Fruit fly (Drosophila melanogaster) whole organism, embryonic: ENCODE results near the gene Mon1.

Source experiments
- Abd-B ChIP-seq: fragments of 200-800 bp; sonication (Bioruptor generic); optimal IDR thresholded peaks from 2 replicates; lab custom pipeline; 2018; ENCODE audit warnings: missing biosample characterization, mild to moderate bottlenecking, missing genetic modification characterization, moderate library complexity
- B-H2 ChIP-seq: fragments of 200-800 bp; sonication (Bioruptor generic); optimal IDR thresholded peaks from 2 replicates; lab custom pipeline; 2018; ENCODE audit warnings: missing biosample characterization, mild to moderate bottlenecking, missing genetic modification characterization
- Blimp-1 ChIP-seq: fragments of 200-800 bp; sonication (Bioruptor generic); optimal IDR thresholded peaks from 3 replicates; lab custom pipeline; 2018; ENCODE audit warnings: missing biosample characterization, missing genetic modification characterization, mild to moderate bottlenecking, moderate library complexity, missing genetic modification reagents
- CG10267 ChIP-seq: fragments of 200-800 bp; sonication (Bioruptor generic); optimal IDR thresholded peaks from 2 replicates; lab custom pipeline; 2018; ENCODE audit warnings: missing biosample characterization, mild to moderate bottlenecking, missing genetic modification characterization, moderate library complexity
- CG10366 ChIP-seq: fragments of 200-800 bp; sonication (Bioruptor generic); IDR thresholded peaks from 2 replicates; pipeline ENCODE4 v1.3.6; 2022; ENCODE audit warnings: missing biosample characterization, missing genetic modification characterization
- CG10543 ChIP-seq: fragments of 200-800 bp; sonication (Bioruptor generic); optimal IDR thresholded peaks from 3 replicates; lab custom pipeline; 2017; ENCODE audit warnings: missing biosample characterization, mild to moderate bottlenecking, missing genetic modification characterization, moderate library complexity
- CG10959 ChIP-seq: fragments of 200-800 bp; sonication (Bioruptor generic); IDR thresholded peaks from 2 replicates; pipeline ENCODE4 v1.3.6; 2022; ENCODE audit warnings: missing biosample characterization, missing genetic modification characterization
- CG12659 ChIP-seq: fragments of 200-800 bp; sonication (Bioruptor generic); optimal IDR thresholded peaks from 3 replicates; lab custom pipeline; 2017; ENCODE audit warnings: mild to moderate bottlenecking, missing biosample characterization, missing genetic modification reagents, missing genetic modification characterization
- CG12769 ChIP-seq: fragments of 200-800 bp; sonication (Bioruptor generic); optimal IDR thresholded peaks from 2 replicates; lab custom pipeline; 2019; ENCODE audit warnings: missing biosample characterization, mild to moderate bottlenecking, missing genetic modification characterization, moderate library complexity
- CG13287 ChIP-seq: fragments of 200-800 bp; sonication (Bioruptor generic); IDR thresholded peaks from 2 replicates; pipeline ENCODE4 v1.3.6; 2022; ENCODE audit warnings: missing biosample characterization, missing genetic modification characterization; ENCODE audit not compliant: partially characterized antibody
- CG13296 ChIP-seq: fragments of 200-800 bp; sonication (Bioruptor generic); optimal IDR thresholded peaks from 3 replicates; lab custom pipeline; 2018; ENCODE audit warnings: missing biosample characterization, mild to moderate bottlenecking, missing genetic modification characterization
- CG13424 ChIP-seq: fragments of 200-800 bp; sonication (Bioruptor generic); optimal IDR thresholded peaks from 2 replicates; lab custom pipeline; 2019; ENCODE audit warnings: missing biosample characterization, mild to moderate bottlenecking, missing genetic modification characterization, moderate library complexity
- CG15479 ChIP-seq: fragments of 200-800 bp; sonication (Bioruptor generic); optimal IDR thresholded peaks from 3 replicates; lab custom pipeline; 2019; ENCODE audit warnings: missing biosample characterization, mild to moderate bottlenecking, missing genetic modification characterization, moderate library complexity
- CG15601 ChIP-seq: fragments of 200-800 bp; sonication (Bioruptor generic); optimal IDR thresholded peaks from 3 replicates; lab custom pipeline; 2019; ENCODE audit warnings: missing biosample characterization, mild to moderate bottlenecking, missing genetic modification characterization, moderate library complexity
- CG17328 ChIP-seq: fragments of 200-800 bp; sonication (Bioruptor generic); IDR thresholded peaks from 2 replicates; pipeline ENCODE4 v1.3.6; 2022; ENCODE audit warnings: missing biosample characterization, missing genetic modification characterization
- CG18619 ChIP-seq: fragments of 200-800 bp; sonication (Bioruptor generic); optimal IDR thresholded peaks from 3 replicates; lab custom pipeline; 2017; ENCODE audit warnings: missing biosample characterization, mild to moderate bottlenecking, missing genetic modification characterization
- CG30431 ChIP-seq: fragments of 200-800 bp; sonication (Bioruptor generic); optimal IDR thresholded peaks from 2 replicates; lab custom pipeline; 2017; ENCODE audit warnings: missing biosample characterization, missing genetic modification characterization
- CG31224 ChIP-seq: fragments of 200-800 bp; sonication (Bioruptor generic); IDR thresholded peaks from 2 replicates; pipeline ENCODE4 v1.3.6; 2022; ENCODE audit warnings: missing biosample characterization, missing genetic modification characterization
- CG4707 ChIP-seq: fragments of 200-800 bp; sonication (Bioruptor generic); optimal IDR thresholded peaks from 2 replicates; lab custom pipeline; 2018; ENCODE audit warnings: missing biosample characterization, mild to moderate bottlenecking, missing genetic modification characterization, moderate library complexity
- CG4820 ChIP-seq: fragments of 200-800 bp; sonication (Bioruptor generic); optimal IDR thresholded peaks from 3 replicates; lab custom pipeline; 2016; ENCODE audit warnings: missing biosample characterization, missing genetic modification characterization
- CG6175 ChIP-seq: fragments of 200-800 bp; sonication (Bioruptor generic); IDR thresholded peaks from 3 replicates; pipeline ENCODE4 v1.3.6; 2022; ENCODE audit warnings: missing biosample characterization, missing genetic modification characterization
- CG6765 ChIP-seq: fragments of 200-800 bp; sonication (Bioruptor generic); optimal IDR thresholded peaks from 3 replicates; lab custom pipeline; 2017; ENCODE audit warnings: missing biosample characterization, mild to moderate bottlenecking, missing genetic modification characterization
- CG7372 ChIP-seq: fragments of 200-800 bp; sonication (Bioruptor generic); IDR thresholded peaks from 2 replicates; pipeline ENCODE4 v1.3.6; 2022; ENCODE audit warnings: missing biosample characterization, missing genetic modification characterization
- CG9932 ChIP-seq: fragments of 200-800 bp; sonication (Bioruptor generic); IDR thresholded peaks from 2 replicates; pipeline ENCODE4 v1.3.6; 2022; ENCODE audit warnings: missing biosample characterization, missing genetic modification characterization
- CTCF ChIP-seq: fragments of 200-800 bp; sonication (Bioruptor generic); optimal IDR thresholded peaks from 2 replicates; lab custom pipeline; 2017; ENCODE audit warnings: missing biosample characterization, mild to moderate bottlenecking, missing genetic modification characterization, moderate library complexity
- Dek ChIP-seq: fragments of 200-800 bp; sonication (Bioruptor generic); optimal IDR thresholded peaks from 3 replicates; lab custom pipeline; 2019; ENCODE audit warnings: missing biosample characterization, mild to moderate bottlenecking, missing genetic modification characterization, moderate library complexity
- Dfd ChIP-seq, 2 experiments: fragments of >200 bp; optimal IDR thresholded peaks; 2 replicates each; lab custom pipeline; 2017; ENCODE audit warnings: missing biosample characterization in 2 of 2, missing genetic modification characterization in 2 of 2
- Gsc ChIP-seq: fragments of 200-800 bp; sonication (Bioruptor generic); IDR thresholded peaks from 2 replicates; pipeline ENCODE4 v1.3.6; 2022; ENCODE audit warnings: missing biosample characterization, missing genetic modification characterization
- MESR4 ChIP-seq: fragments of 200-800 bp; sonication (Bioruptor generic); optimal IDR thresholded peaks from 2 replicates; lab custom pipeline; 2018; ENCODE audit warnings: missing biosample characterization, mild to moderate bottlenecking, missing genetic modification characterization, moderate library complexity
- Nf-YB ChIP-seq: fragments of 200-800 bp; sonication (Bioruptor generic); optimal IDR thresholded peaks from 3 replicates; lab custom pipeline; 2019; ENCODE audit warnings: missing biosample characterization, mild to moderate bottlenecking, missing genetic modification characterization, moderate library complexity
- Side ChIP-seq: fragments of 200-800 bp; sonication (Bioruptor generic); optimal IDR thresholded peaks from 2 replicates; lab custom pipeline; 2016; ENCODE audit warnings: missing biosample characterization, missing genetic modification characterization
- al ChIP-seq: fragments of 200-800 bp; sonication (Bioruptor generic); IDR thresholded peaks from 2 replicates; pipeline ENCODE4 v1.3.6; 2022; ENCODE audit warnings: missing biosample characterization, missing genetic modification characterization
- btn ChIP-seq: fragments of 200-800 bp; sonication (Bioruptor generic); optimal IDR thresholded peaks from 2 replicates; lab custom pipeline; 2016; ENCODE audit warnings: missing biosample characterization, missing genetic modification characterization
- cg ChIP-seq: fragments of 200-800 bp; sonication (Bioruptor generic); optimal IDR thresholded peaks from 3 replicates; lab custom pipeline; 2019; ENCODE audit warnings: missing biosample characterization, mild to moderate bottlenecking, missing genetic modification characterization, moderate library complexity
- cwo ChIP-seq: fragments of 200-800 bp; sonication (Bioruptor generic); optimal IDR thresholded peaks from 3 replicates; lab custom pipeline; 2017; ENCODE audit warnings: missing biosample characterization, missing genetic modification characterization, mild to moderate bottlenecking, moderate library complexity, missing genetic modification reagents
- ewg ChIP-seq: fragments of 200-800 bp; sonication (Bioruptor generic); optimal IDR thresholded peaks from 3 replicates; lab custom pipeline; 2017; ENCODE audit warnings: mild to moderate bottlenecking, missing biosample characterization, missing genetic modification reagents, missing genetic modification characterization
- fd102C ChIP-seq: fragments of 200-800 bp; sonication (Bioruptor generic); optimal IDR thresholded peaks from 2 replicates; lab custom pipeline; 2018; ENCODE audit warnings: missing biosample characterization, mild to moderate bottlenecking, missing genetic modification characterization, moderate library complexity
- gcm ChIP-seq: fragments of 200-800 bp; sonication (Bioruptor generic); optimal IDR thresholded peaks from 2 replicates; lab custom pipeline; 2019; ENCODE audit warnings: missing biosample characterization, mild to moderate bottlenecking, missing genetic modification characterization, moderate library complexity
- gro ChIP-seq: fragments of 200-800 bp; sonication (Bioruptor generic); optimal IDR thresholded peaks from 2 replicates; lab custom pipeline; 2016; ENCODE audit warnings: missing biosample characterization, missing genetic modification characterization
- jing ChIP-seq: fragments of 200-800 bp; sonication (Bioruptor generic); optimal IDR thresholded peaks from 2 replicates; lab custom pipeline; 2018; ENCODE audit warnings: missing biosample characterization, mild to moderate bottlenecking, missing genetic modification characterization
- maf-S ChIP-seq: fragments of 200-800 bp; sonication (Bioruptor generic); optimal IDR thresholded peaks from 2 replicates; lab custom pipeline; 2016; ENCODE audit warnings: missing biosample characterization, missing genetic modification characterization
- nmo ChIP-seq: fragments of 200-800 bp; sonication (Bioruptor generic); optimal IDR thresholded peaks from 2 replicates; lab custom pipeline; 2018; ENCODE audit warnings: missing biosample characterization, mild to moderate bottlenecking, missing genetic modification characterization, moderate library complexity
- oc ChIP-seq: fragments of 200-800 bp; sonication (Bioruptor generic); optimal IDR thresholded peaks from 2 replicates; lab custom pipeline; 2018; ENCODE audit warnings: missing biosample characterization, mild to moderate bottlenecking, missing genetic modification characterization, moderate library complexity
- phol ChIP-seq: fragments of 200-800 bp; sonication (Bioruptor generic); optimal IDR thresholded peaks from 3 replicates; lab custom pipeline; 2018; ENCODE audit warnings: missing biosample characterization, mild to moderate bottlenecking, missing genetic modification characterization, moderate library complexity
- pnt ChIP-seq: fragments of 200-800 bp; sonication (Bioruptor generic); optimal IDR thresholded peaks from 3 replicates; lab custom pipeline; 2016; ENCODE audit warnings: missing biosample characterization, missing genetic modification characterization
- schlank ChIP-seq: fragments of 200-800 bp; sonication (Bioruptor generic); optimal IDR thresholded peaks from 2 replicates; lab custom pipeline; 2018; ENCODE audit warnings: missing biosample characterization, mild to moderate bottlenecking, missing genetic modification characterization
- sd ChIP-seq: fragments of 200-800 bp; sonication (Bioruptor generic); optimal IDR thresholded peaks from 3 replicates; lab custom pipeline; 2018; ENCODE audit warnings: missing biosample characterization, mild to moderate bottlenecking, missing genetic modification characterization, moderate library complexity
- sens ChIP-seq: fragments of 200-800 bp; sonication (Bioruptor generic); peaks from one replicate; lab custom pipeline; 2016; ENCODE audit warnings: missing biosample characterization, missing genetic modification characterization
- sens-2 ChIP-seq: fragments of 200-800 bp; sonication (Bioruptor generic); IDR thresholded peaks from 2 replicates; pipeline ENCODE4 v1.3.6; 2022; ENCODE audit warnings: missing biosample characterization, missing genetic modification characterization
- slou ChIP-seq: fragments of 200-800 bp; sonication (Bioruptor generic); optimal IDR thresholded peaks from 3 replicates; lab custom pipeline; 2016; ENCODE audit warnings: missing biosample characterization, missing genetic modification characterization
- sr ChIP-seq: fragments of 200-800 bp; sonication (Bioruptor generic); IDR thresholded peaks from 3 replicates; pipeline ENCODE4 v1.3.6; 2022; ENCODE audit warnings: missing biosample characterization, missing genetic modification characterization
- unpg ChIP-seq: fragments of 200-800 bp; sonication (Bioruptor generic); optimal IDR thresholded peaks from 3 replicates; lab custom pipeline; 2018; ENCODE audit warnings: missing biosample characterization, mild to moderate bottlenecking, missing genetic modification characterization, moderate library complexity

Gene Mon1

DNA sequence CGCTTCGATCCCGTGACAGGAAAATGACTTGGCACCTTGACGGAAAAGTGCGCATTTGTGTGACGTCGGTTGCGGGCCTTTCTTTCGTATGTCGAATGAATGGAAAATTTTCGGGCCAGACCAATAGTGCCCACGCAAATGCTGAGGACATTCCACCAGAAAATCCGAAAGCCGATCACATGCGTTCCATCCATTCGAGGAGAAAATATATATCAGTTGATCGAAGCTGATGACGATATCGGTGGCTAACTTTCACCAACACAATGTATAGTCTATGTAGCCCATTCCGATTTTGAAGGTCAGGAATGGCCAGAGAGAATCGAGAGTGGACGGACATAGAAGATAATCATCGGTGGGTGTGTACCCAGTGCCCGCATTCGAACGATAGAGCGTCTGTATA lies 47.7 kb downstream of the Mon1 start (continued):
- no peak for TF ChIP-seq CG6175 (GFP tag; lab: Robert Waterston, UW)
- no peak for TF ChIP-seq CG4707 (GFP tag; lab: Kevin White, UChicago)
- no peak for TF ChIP-seq CG6765 (GFP tag; lab: Kevin White, UChicago)
- no peak for TF ChIP-seq Gsc (GFP tag; lab: Robert Waterston, UW)
- TF ChIP-seq CG4820 (GFP tag; lab: Kevin White, UChicago), result no peak
- no peak for TF ChIP-seq CG10267
- no peak for TF ChIP-seq CG18619 (GFP tag; lab: Kevin White, UChicago)
- no peak for TF ChIP-seq CG12659 (GFP tag; lab: Kevin White, UChicago)
- no peak for TF ChIP-seq CTCF (GFP tag; lab: Kevin White, UChicago)
- no peak for TF ChIP-seq MESR4 (GFP tag; lab: Kevin White, UChicago)
- peak; percentile 39; the same call in 1 of the 2 replicates for TF ChIP-seq CG7372 (GFP tag; lab: Robert Waterston, UW)
- peak; percentile 49 for TF ChIP-seq gcm
- no peak for TF ChIP-seq oc (tag; lab: Kevin White, UChicago)
- TF ChIP-seq al (GFP tag; lab: Robert Waterston, UW), result no peak
- TF ChIP-seq CG17328 (GFP tag; lab: Robert Waterston, UW), result no peak
- no peak for TF ChIP-seq schlank (tag; lab: Kevin White, UChicago)
- TF ChIP-seq fd102C (GFP tag; lab: Kevin White, UChicago), result no peak
- TF ChIP-seq Nf-YB (GFP tag; lab: Kevin White, UChicago), result no peak
- TF ChIP-seq cg, result no peak
- no peak for TF ChIP-seq CG30431 (GFP tag; lab: Kevin White, UChicago)
- TF ChIP-seq Blimp-1 (GFP tag; lab: Kevin White, UChicago), result peak; percentile 30
- TF ChIP-seq pnt (GFP tag; lab: Kevin White, UChicago), result no peak
- TF ChIP-seq CG12769 (tag; lab: Kevin White, UChicago), result peak; percentile 61
- peak; percentile 24 for TF ChIP-seq sens (GFP tag; lab: Kevin White, UChicago)
- peak; percentile 44 for TF ChIP-seq cwo (GFP tag; lab: Kevin White, UChicago)
- no peak for TF ChIP-seq CG31224 (GFP tag; lab: Robert Waterston, UW)
- TF ChIP-seq unpg (GFP tag; lab: Kevin White, UChicago), result no peak
- TF ChIP-seq Side, result no peak
- no peak for TF ChIP-seq CG9932 (GFP tag; lab: Robert Waterston, UW)
- no peak for TF ChIP-seq ewg
- no peak for TF ChIP-seq Dek
- TF ChIP-seq maf-S (GFP tag; lab: Kevin White, UChicago), result no peak
- TF ChIP-seq btn (GFP tag; lab: Kevin White, UChicago), result no peak
- TF ChIP-seq sens-2, result no peak
- no peak for TF ChIP-seq nmo (GFP tag; lab: Kevin White, UChicago)
- TF ChIP-seq sd (tag; lab: Kevin White, UChicago), result peak; percentile 79
- TF ChIP-seq CG15479 (GFP tag; lab: Kevin White, UChicago), result no peak
- no peak for TF ChIP-seq CG15601 (tag; lab: Kevin White, UChicago)
- no peak for TF ChIP-seq CG13296 (GFP tag; lab: Kevin White, UChicago)
- TF ChIP-seq phol, result no peak
- no peak for TF ChIP-seq CG10366
- TF ChIP-seq CG13424 (tag; lab: Kevin White, UChicago), result no peak
- no peak for TF ChIP-seq CG10959 (GFP tag; lab: Robert Waterston, UW)
- no peak for TF ChIP-seq Dfd (GFP tag; optimal IDR thresholded peaks at IDR 0.05; lab: Kevin White, UChicago)
- peak; percentile 82 for TF ChIP-seq sr (GFP tag; lab: Robert Waterston, UW)
- no peak for TF ChIP-seq Abd-B (GFP tag; lab: Kevin White, UChicago)
- no peak for TF ChIP-seq jing (GFP tag; lab: Kevin White, UChicago)
- peak; percentile 24 for TF ChIP-seq CG10543 (GFP tag; lab: Kevin White, UChicago)
- TF ChIP-seq gro (GFP tag; lab: Kevin White, UChicago), result no peak
- no peak for TF ChIP-seq B-H2 (GFP tag; lab: Kevin White, UChicago)
- TF ChIP-seq slou (GFP tag; lab: Kevin White, UChicago), result no peak
- TF ChIP-seq CG13287 (GFP tag; lab: Robert Waterston, UW), result no peak
